Worm (Caenorhabditis elegans): Measurements from ENCODE around the gene cnt-1.

The cnt-1 gene

DNA sequence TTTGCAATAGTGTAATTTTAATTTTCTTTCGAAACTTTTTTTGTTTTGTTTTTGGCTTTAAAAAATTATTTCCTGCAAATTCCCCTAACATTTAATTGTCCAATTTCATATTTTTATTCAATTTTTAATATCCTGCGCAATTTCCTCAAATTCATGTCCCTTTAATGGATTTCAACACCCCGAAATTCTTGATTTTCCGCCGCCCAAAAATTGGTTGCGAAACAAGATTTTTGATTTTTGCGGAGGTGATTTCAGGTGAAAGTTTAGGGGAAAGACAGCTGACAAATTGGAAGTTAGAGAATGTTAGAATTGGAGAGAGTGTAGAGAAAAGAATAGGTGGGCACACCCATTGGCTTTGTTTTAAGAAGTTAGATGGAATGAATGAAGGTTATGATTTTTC lies 6.4 kb upstream of the cnt-1 start:
- no peak for TF ChIP-seq Y22D7AL.16 (tag; optimal IDR thresholded peaks at IDR 0.05)
- TF ChIP-seq hlh-15 (tag; optimal IDR thresholded peaks at IDR 0.05), result no peak
- no peak for TF ChIP-seq elt-2 (tag; optimal IDR thresholded peaks at IDR 0.05)
- no peak for TF ChIP-seq ceh-9 (tag; optimal IDR thresholded peaks at IDR 0.05)
- TF ChIP-seq dve-1 (tag; optimal IDR thresholded peaks at IDR 0.05), result no peak
- no peak for TF ChIP-seq ceh-22 (tag; optimal IDR thresholded peaks at IDR 0.05)
- no peak for TF ChIP-seq ceh-18 (tag; optimal IDR thresholded peaks at IDR 0.05)
- no peak for TF ChIP-seq pax-1 (tag; optimal IDR thresholded peaks at IDR 0.05)
- TF ChIP-seq dmd-4 (tag; optimal IDR thresholded peaks at IDR 0.05; ENCODE audit: borderline replicate concordance), result no peak
- TF ChIP-seq pha-4 (tag; optimal IDR thresholded peaks at IDR 0.05), result no peak
- TF ChIP-seq ceh-14 (tag; optimal IDR thresholded peaks at IDR 0.05), result no peak
- TF ChIP-seq mec-3 (tag; optimal IDR thresholded peaks at IDR 0.05; ENCODE audit: borderline replicate concordance), result no peak
- no peak for TF ChIP-seq che-1 (tag; optimal IDR thresholded peaks at IDR 0.05)
- no peak for TF ChIP-seq madf-2 (tag; optimal IDR thresholded peaks at IDR 0.05)
- TF ChIP-seq ama-1 (optimal IDR thresholded peaks at IDR 0.05), result no peak
- no peak for TF ChIP-seq fkh-10 (GFP tag; optimal IDR thresholded peaks at IDR 0.05)

DNA sequence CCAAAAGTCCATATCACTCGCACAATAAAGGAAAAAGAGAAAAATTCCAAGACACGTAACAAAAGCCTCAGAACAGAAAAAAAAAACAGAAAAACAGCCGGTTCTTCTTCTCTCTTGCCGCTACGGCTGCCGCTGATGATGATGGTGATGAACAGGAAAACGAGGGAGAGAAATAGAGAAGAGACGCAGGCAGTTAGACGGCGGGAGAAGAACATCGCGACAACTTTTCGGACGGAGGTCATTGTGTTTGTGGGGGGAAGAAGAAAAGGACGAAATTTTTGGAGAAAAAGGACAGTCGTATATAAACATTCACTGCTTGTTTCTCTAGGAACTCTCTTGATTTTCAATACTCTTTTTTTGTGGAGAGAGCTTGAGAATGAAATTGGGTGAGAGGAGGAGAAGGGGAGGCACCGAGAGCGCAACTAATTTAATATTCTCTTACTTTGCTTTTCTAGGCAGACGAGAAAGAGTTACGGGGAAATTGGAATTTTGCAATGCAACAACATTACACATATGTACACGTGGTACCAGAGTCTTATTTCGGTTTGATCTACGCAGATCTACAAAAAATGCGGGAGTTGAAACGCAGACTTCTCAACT lies 1.0 kb upstream of the cnt-1 start:
- TF ChIP-seq fkh-10 (GFP tag; optimal IDR thresholded peaks at IDR 0.05) (peak; percentile 68), nfya-1 (tag; optimal IDR thresholded peaks at IDR 0.05) (peak; percentile 43), ceh-24 (tag; optimal IDR thresholded peaks at IDR 0.05) (no peak), unc-42 (tag; optimal IDR thresholded peaks at IDR 0.05) (peak; percentile 98), tbx-2 (tag; optimal IDR thresholded peaks at IDR 0.05) (peak; percentile 55), C08G9.2 (tag; optimal IDR thresholded peaks at IDR 0.05) (peak; percentile 27), ceh-45 (GFP tag; IDR thresholded peaks at IDR 0.05) (no peak), sox-2 (GFP tag; IDR thresholded peaks at IDR 0.05) (peak; percentile 14; the same call in 1 of the 2 replicates), ceh-31 (tag; optimal IDR thresholded peaks at IDR 0.05) (peak; percentile 65), ceh-18 (tag; optimal IDR thresholded peaks at IDR 0.05) (peak; percentile 1)

- TF ChIP-seq K09A11.1 (tag; optimal IDR thresholded peaks at IDR 0.05; ENCODE audit: insufficient read depth), result peak; percentile 94
Measured at ce11 chrII:12082086-12082485, 6.6 kb downstream of the cnt-1 start.

- TF ChIP-seq rnt-1 (tag; optimal IDR thresholded peaks at IDR 0.05), result no peak
- TF ChIP-seq unc-42 (tag; optimal IDR thresholded peaks at IDR 0.05), result no peak
- no peak for TF ChIP-seq ceh-18 (tag; optimal IDR thresholded peaks at IDR 0.05)
- TF ChIP-seq unc-86 (tag; optimal IDR thresholded peaks at IDR 0.05), result no peak
- TF ChIP-seq pha-4 (tag; optimal IDR thresholded peaks at IDR 0.05), result no peak
- no peak for TF ChIP-seq ceh-6 (GFP tag; optimal IDR thresholded peaks at IDR 0.05)
- TF ChIP-seq ceh-22 (tag; optimal IDR thresholded peaks at IDR 0.05), result no peak
- no peak for TF ChIP-seq pqm-1 (tag; optimal IDR thresholded peaks at IDR 0.05)
- TF ChIP-seq dmd-4 (tag; optimal IDR thresholded peaks at IDR 0.05; ENCODE audit: borderline replicate concordance), result no peak
- no peak for TF ChIP-seq F13H6.1 (tag; optimal IDR thresholded peaks at IDR 0.05)
- no peak for TF ChIP-seq C08G9.2 (tag; optimal IDR thresholded peaks at IDR 0.05)
- no peak for TF ChIP-seq fax-1 (tag; optimal IDR thresholded peaks at IDR 0.05)
- TF ChIP-seq fkh-10 (GFP tag; optimal IDR thresholded peaks at IDR 0.05), result no peak
- no peak for TF ChIP-seq ceh-14 (tag; optimal IDR thresholded peaks at IDR 0.05)
- TF ChIP-seq mec-3 (tag; optimal IDR thresholded peaks at IDR 0.05; ENCODE audit: borderline replicate concordance), result no peak
- TF ChIP-seq pax-1 (tag; optimal IDR thresholded peaks at IDR 0.05), result no peak
- TF ChIP-seq sox-4 (tag; optimal IDR thresholded peaks at IDR 0.05), result no peak
- no peak for TF ChIP-seq ama-1 (optimal IDR thresholded peaks at IDR 0.05)
Measured at ce11 chrII:12081454-12081853, 7.2 kb downstream of the cnt-1 start.

DNA sequence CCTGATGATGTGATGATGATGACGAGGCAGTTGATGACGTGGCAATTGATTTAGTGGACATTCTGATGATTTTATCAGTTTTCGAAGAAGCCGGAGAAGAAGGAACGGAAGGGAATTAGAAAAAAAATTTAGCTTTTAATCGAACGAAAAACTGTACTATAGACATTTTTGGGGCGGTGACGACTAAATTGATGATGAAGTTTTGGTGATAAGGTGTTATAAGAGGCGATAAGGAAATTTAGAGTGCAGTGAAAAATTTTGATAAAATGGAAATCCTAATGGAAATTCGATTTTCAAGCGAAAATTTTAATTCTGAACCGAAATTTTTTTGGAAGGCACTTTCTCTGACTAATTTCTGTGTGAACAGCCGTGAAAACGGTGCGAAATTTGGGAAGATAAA lies 8.7 kb downstream of the cnt-1 start:
- peak; percentile 28 for TF ChIP-seq elt-2 (tag; optimal IDR thresholded peaks at IDR 0.05)
- TF ChIP-seq ceh-45 (GFP tag; IDR thresholded peaks at IDR 0.05), result no peak
